Worm (Caenorhabditis elegans) whole organism, late embryonic: ENCODE measurements around the gene B0361.9.

Experiments used
- ama-1 ChIP-seq: fragments of 150-350 bp; optimal IDR thresholded peaks from 2 replicates; lab custom pipeline; 2014
- ceh-2 ChIP-seq: sonication (generic microtip); optimal IDR thresholded peaks from 2 replicates; lab custom pipeline; 2016; ENCODE audit warnings: missing genotype, missing genetic modification characterization, missing compliant biosample characterization
- ceh-9 ChIP-seq: sonication (generic microtip); optimal IDR thresholded peaks from 2 replicates; lab custom pipeline; 2016; ENCODE audit warnings: mild to moderate bottlenecking, missing genetic modification characterization, inconsistent platforms, missing compliant biosample characterization
- elt-2 ChIP-seq: sonication (generic microtip); optimal IDR thresholded peaks from 2 replicates; lab custom pipeline; 2016; ENCODE audit warnings: missing genetic modification reagents, missing genetic modification characterization, missing compliant biosample characterization
- eyg-1 ChIP-seq: sonication (generic microtip); optimal IDR thresholded peaks from 2 replicates; lab custom pipeline; 2016; ENCODE audit warnings: missing genotype, missing genetic modification characterization, missing compliant biosample characterization
- lin-11 ChIP-seq: fragments of 200-800 bp; sonication (Bioruptor generic); optimal IDR thresholded peaks from 2 replicates; lab custom pipeline; 2018; ENCODE audit warnings: mild to moderate bottlenecking, missing genetic modification characterization, missing compliant biosample characterization
- unc-3 ChIP-seq, 2 experiments: fragments of 200-800 bp in 1 of 2; sonication (Bioruptor generic) in 1 of 2; sonication (generic microtip) in 1 of 2; conservative IDR thresholded peaks in 1 of 2; optimal IDR thresholded peaks in 1 of 2; 2 replicates each; pipeline versions ENCODE4 v1.3.6 to Lab custom; 2016 to 2022; ENCODE audit warnings: missing compliant biosample characterization in 2 of 2, missing genetic modification characterization in 2 of 2, missing genetic modification reagents in 1 of 2

- TF ChIP-seq lin-11 (tag; lab: Kevin White, UChicago) (no peak), ceh-2 (tag; lab: Kevin White, UChicago) (no peak), ama-1 (lab: Kevin White, UChicago) (no peak), ceh-9 (tag; lab: Kevin White, UChicago) (no peak), elt-2 (no peak), eyg-1 (tag; lab: Kevin White, UChicago) (no peak), unc-3 (GFP tag; conservative IDR thresholded peaks at IDR 0.05; lab: Robert Waterston, UW) (no peak), unc-3 (tag; optimal IDR thresholded peaks at IDR 0.05; lab: Kevin White, UChicago) (no peak)
Measured at ce11 chrIII:7272828-7273227, 26.6 kb downstream of the B0361.9 start.
